Worm (Caenorhabditis elegans): ENCODE results near the gene doxa-1.

Gene doxa-1

ce11 chrIII:8614490-8614889, 33.6 kb downstream of the doxa-1 start, which contains the start of gene rha-2:
TSS of gene rha-2 (minus strand) at chrIII:8614569.
- peak; percentile 91 for TF ChIP-seq gmeb-1 (tag; optimal IDR thresholded peaks at IDR 0.05)
- no peak for TF ChIP-seq nhr-25 (tag; optimal IDR thresholded peaks at IDR 0.05)
- peak in 1 of 2 experiments; percentile 36 for TF ChIP-seq lsy-2 (tag; optimal IDR thresholded peaks at IDR 0.05)
- TF ChIP-seq dmd-4 (tag; optimal IDR thresholded peaks at IDR 0.05) = no peak
- TF ChIP-seq C34F6.9 (tag; optimal IDR thresholded peaks at IDR 0.05) = peak; percentile 71
- TF ChIP-seq unc-55 (GFP tag; optimal IDR thresholded peaks at IDR 0.05) = peak; percentile 74

- TF ChIP-seq elt-3 (tag; optimal IDR thresholded peaks at IDR 0.05) (no peak), nhr-129 (tag; optimal IDR thresholded peaks at IDR 0.05) (no peak), lin-39 (tag; optimal IDR thresholded peaks at IDR 0.05) (no peak), nhr-25 (tag; optimal IDR thresholded peaks at IDR 0.05) (no peak), ama-1 (optimal IDR thresholded peaks at IDR 0.05) (no peak), mab-5 (tag; optimal IDR thresholded peaks at IDR 0.05) (no peak)
Observed at ce11 chrIII:8616587-8616986, 35.7 kb downstream of the doxa-1 start, which contains the start of gene C06E1.11. TSS of gene C06E1.11 (minus strand) at chrIII:8616687.

ce11 chrIII:8618412-8618960, 37.6 kb downstream of the doxa-1 start, which contains the start of gene C13G5.2:
TSS of gene C13G5.2 (minus strand) at chrIII:8618462.
- TF ChIP-seq nhr-23 (tag; optimal IDR thresholded peaks at IDR 0.05) = no peak
- no peak for TF ChIP-seq nhr-12 (tag; optimal IDR thresholded peaks at IDR 0.05)
- no peak for TF ChIP-seq sma-9 (GFP tag; optimal IDR thresholded peaks at IDR 0.05)
- no peak for TF ChIP-seq sma-9 (tag; optimal IDR thresholded peaks at IDR 0.05)
- no peak for TF ChIP-seq mbf-1 (tag; optimal IDR thresholded peaks at IDR 0.05)
- TF ChIP-seq ztf-4 (tag; optimal IDR thresholded peaks at IDR 0.05) = no peak
- no peak for TF ChIP-seq elt-3 (tag; optimal IDR thresholded peaks at IDR 0.05)
- TF ChIP-seq unc-39 (tag; optimal IDR thresholded peaks at IDR 0.05) = no peak
- no peak for TF ChIP-seq sem-4 (tag; optimal IDR thresholded peaks at IDR 0.05)
- TF ChIP-seq blmp-1 (tag; optimal IDR thresholded peaks at IDR 0.05; ENCODE audit: insufficient read depth) = no peak
- TF ChIP-seq dmd-4 (tag; optimal IDR thresholded peaks at IDR 0.05) = no peak
- no peak for TF ChIP-seq snpc-4 (tag; optimal IDR thresholded peaks at IDR 0.05)
- no peak for TF ChIP-seq nhr-10 (tag; optimal IDR thresholded peaks at IDR 0.05)
- TF ChIP-seq unc-55 (GFP tag; optimal IDR thresholded peaks at IDR 0.05) = no peak

ce11 chrIII:8620259-8620658, 39.4 kb downstream of the doxa-1 start:
- TF ChIP-seq ZK546.5 (tag; optimal IDR thresholded peaks at IDR 0.05) = no peak
- no peak for TF ChIP-seq nhr-12 (tag; optimal IDR thresholded peaks at IDR 0.05)
- no peak for TF ChIP-seq nhr-77 (tag; optimal IDR thresholded peaks at IDR 0.05)
- no peak for TF ChIP-seq alr-1 (tag; optimal IDR thresholded peaks at IDR 0.05)
- no peak for TF ChIP-seq ztf-1 (GFP tag; conservative IDR thresholded peaks at IDR 0.05)
- no peak for TF ChIP-seq gmeb-1 (tag; optimal IDR thresholded peaks at IDR 0.05)
- TF ChIP-seq elt-1 (tag; optimal IDR thresholded peaks at IDR 0.05) = no peak
- no peak for TF ChIP-seq sma-3 (GFP tag; optimal IDR thresholded peaks at IDR 0.05)
- no peak for TF ChIP-seq elt-3 (tag; optimal IDR thresholded peaks at IDR 0.05)
- no peak for TF ChIP-seq crh-2 (tag; optimal IDR thresholded peaks at IDR 0.05)
- TF ChIP-seq unc-55 (GFP tag; optimal IDR thresholded peaks at IDR 0.05) = no peak
- no peak for TF ChIP-seq lsy-2 (tag; optimal IDR thresholded peaks at IDR 0.05)

ce11 chrIII:8621002-8621401, 40.1 kb downstream of the doxa-1 start:
- no peak for TF ChIP-seq aly-2 (tag; optimal IDR thresholded peaks at IDR 0.05)
- TF ChIP-seq nhr-25 (tag; optimal IDR thresholded peaks at IDR 0.05) = peak; percentile 58
- no peak for TF ChIP-seq peb-1 (tag; optimal IDR thresholded peaks at IDR 0.05)
- TF ChIP-seq nhr-12 (tag; optimal IDR thresholded peaks at IDR 0.05) = no peak
- TF ChIP-seq dmd-4 (tag; optimal IDR thresholded peaks at IDR 0.05) = no peak
- peak in 1 of 2 experiments; percentile 14 for TF ChIP-seq lsy-2 (tag; optimal IDR thresholded peaks at IDR 0.05)

ce11 chrIII:8621982-8622381, 41.1 kb downstream of the doxa-1 start:
- TF ChIP-seq nhr-25 (tag; optimal IDR thresholded peaks at IDR 0.05) = no peak
- TF ChIP-seq unc-62 (GFP tag; optimal IDR thresholded peaks at IDR 0.05) = no peak
